Worm (Caenorhabditis elegans) whole organism, midembryonic: ENCODE measurements around the gene nspd-2.

Experiments used
- cog-1 ChIP-seq: sonication (generic microtip); optimal IDR thresholded peaks from 2 replicates; lab custom pipeline; 2016; ENCODE audit warnings: missing genetic modification characterization, missing compliant biosample characterization
- ztf-23 ChIP-seq: fragments of 200-800 bp; sonication (Bioruptor generic); IDR thresholded peaks from 2 replicates; pipeline ENCODE4 v1.3.6; 2022; ENCODE audit warnings: missing genetic modification reagents, missing genetic modification characterization, missing compliant biosample characterization

DNA sequence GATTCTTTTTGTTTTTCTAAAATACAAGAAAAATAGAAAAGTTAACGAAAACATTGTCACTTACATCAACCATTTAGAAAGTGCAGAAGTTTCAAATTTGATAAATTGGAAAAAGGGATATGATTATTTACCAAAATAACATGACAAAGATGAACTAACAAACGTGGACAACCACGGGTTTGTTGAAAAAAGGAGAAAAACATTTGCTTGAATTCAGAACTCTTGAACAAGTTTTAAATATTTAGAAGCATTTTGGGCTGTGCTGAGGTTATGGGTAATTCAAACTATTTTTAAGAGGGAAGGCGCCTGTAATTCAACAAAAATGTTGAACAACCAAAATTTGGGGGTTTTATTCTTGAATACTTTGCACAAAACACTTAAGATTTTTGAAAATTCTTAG is 46.0 kb downstream of the nspd-2 start, which contains the start of gene ttbk-3:
- TF ChIP-seq ztf-23, result no peak
- TF ChIP-seq cog-1 (tag; lab: Kevin White, UChicago), result no peak
